Fruit fly (Drosophila melanogaster) whole organism, prepupa: ENCODE results near the gene eIF3d1.

Experiments
- CG6276 ChIP-seq: fragments of 200-800 bp; sonication (Bioruptor generic); optimal IDR thresholded peaks from 2 replicates; lab custom pipeline; 2017; ENCODE audit warnings: missing biosample characterization, mild to moderate bottlenecking, missing genetic modification characterization
- CG9139 ChIP-seq: fragments of 200-800 bp; sonication (Bioruptor generic); optimal IDR thresholded peaks from 3 replicates; lab custom pipeline; 2017; ENCODE audit warnings: missing biosample characterization, mild to moderate bottlenecking, missing genetic modification characterization
- Sox14 ChIP-seq: fragments of 200-800 bp; sonication (Bioruptor generic); optimal IDR thresholded peaks from 3 replicates; lab custom pipeline; 2016; ENCODE audit warnings: missing biosample characterization, missing genetic modification characterization
- net ChIP-seq: fragments of 200-800 bp; sonication (Bioruptor generic); optimal IDR thresholded peaks from 3 replicates; lab custom pipeline; 2016; ENCODE audit warnings: missing biosample characterization, missing genetic modification characterization

DNA sequence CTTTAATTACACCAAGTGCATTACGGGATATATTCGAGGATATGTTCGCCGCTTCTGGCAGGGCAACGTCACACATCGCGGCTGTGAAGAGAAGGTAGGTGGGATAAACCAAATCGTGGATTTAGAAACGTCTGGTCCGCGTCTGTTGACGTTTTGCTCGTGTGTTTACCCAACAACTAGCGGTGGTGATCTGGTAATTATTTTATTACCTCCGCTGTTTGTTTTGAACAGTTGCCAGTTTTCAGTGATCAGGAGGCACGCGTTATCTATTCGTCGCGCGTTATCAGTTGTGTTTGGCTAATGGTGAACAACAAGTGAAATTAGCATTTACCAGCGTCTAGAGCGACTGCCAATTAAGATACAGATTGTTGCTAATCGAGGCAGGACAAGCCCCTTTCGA is 49.2 kb downstream of the eIF3d1 start:
- TF ChIP-seq CG9139 (GFP tag; lab: Kevin White, UChicago) (no peak), CG6276 (GFP tag; lab: Kevin White, UChicago) (no peak), net (no peak), Sox14 (GFP tag; lab: Kevin White, UChicago) (no peak)
